Worm (Caenorhabditis elegans) whole organism, L2 larva: Measurements from ENCODE around the gene Y75B12B.11.

Source experiments
- aly-2 ChIP-seq: fragments of 150-350 bp; optimal IDR thresholded peaks from 2 replicates; lab custom pipeline; 2014; ENCODE audit warnings: missing biosample characterization, missing genetic modification characterization
- ama-1 ChIP-seq: fragments of 150-350 bp; optimal IDR thresholded peaks from 2 replicates; lab custom pipeline; 2018; ENCODE audit warnings: inconsistent platforms
- elt-3 ChIP-seq: sonication (generic microtip); optimal IDR thresholded peaks from 2 replicates; lab custom pipeline; 2017; ENCODE audit warnings: missing biosample characterization, missing genetic modification characterization
- fos-1 ChIP-seq: fragments of 150-350 bp; optimal IDR thresholded peaks from 2 replicates; lab custom pipeline; 2014; ENCODE audit warnings: missing biosample characterization, missing genetic modification characterization
- lin-11 ChIP-seq: fragments of 150-350 bp; sonication (generic microtip); optimal IDR thresholded peaks from 2 replicates; lab custom pipeline; 2014; ENCODE audit warnings: missing biosample characterization, missing genetic modification characterization, inconsistent platforms, mixed read lengths
- nhr-11 ChIP-seq: fragments of 150-350 bp; optimal IDR thresholded peaks from 2 replicates; lab custom pipeline; 2014; ENCODE audit warnings: missing biosample characterization, missing genetic modification characterization
- nhr-12 ChIP-seq: fragments of 150-350 bp; optimal IDR thresholded peaks from 2 replicates; lab custom pipeline; 2014; ENCODE audit warnings: missing biosample characterization, missing genetic modification characterization
- nhr-77 ChIP-seq: fragments of 150-350 bp; optimal IDR thresholded peaks from 2 replicates; lab custom pipeline; 2014; ENCODE audit warnings: missing biosample characterization, missing genetic modification characterization
- sem-4 ChIP-seq: fragments of 150-350 bp; optimal IDR thresholded peaks from 2 replicates; lab custom pipeline; 2014; ENCODE audit warnings: missing biosample characterization, missing genetic modification reagents, missing genetic modification characterization
- snpc-4 ChIP-seq: fragments of 150-350 bp; optimal IDR thresholded peaks from 2 replicates; lab custom pipeline; 2014; ENCODE audit warnings: missing biosample characterization, missing genetic modification characterization
- unc-62 ChIP-seq: fragments of 150-350 bp; optimal IDR thresholded peaks from 2 replicates; lab custom pipeline; 2014; ENCODE audit warnings: missing biosample characterization, missing genetic modification reagents, missing genetic modification characterization

- no peak for TF ChIP-seq lin-11 (tag; lab: Kevin White, UChicago)
- no peak for TF ChIP-seq nhr-12 (tag; lab: Kevin White, UChicago)
- TF ChIP-seq ama-1 (lab: Kevin White, UChicago) = no peak
- TF ChIP-seq nhr-11 (tag; lab: Kevin White, UChicago) = no peak
- no peak for TF ChIP-seq snpc-4
- no peak for TF ChIP-seq elt-3 (tag; lab: Kevin White, UChicago)
- TF ChIP-seq nhr-77 (tag; lab: Kevin White, UChicago) = no peak
- TF ChIP-seq sem-4 (tag; lab: Kevin White, UChicago) = no peak
- no peak for TF ChIP-seq fos-1 (tag; lab: Kevin White, UChicago)
- TF ChIP-seq aly-2 = no peak
- TF ChIP-seq unc-62 (GFP tag; lab: Kevin White, UChicago) = no peak
Measured at ce11 chrV:15197955-15198354, 6.9 kb downstream of the Y75B12B.11 start, which contains the start of gene srw-1.
